Worm (Caenorhabditis elegans) whole organism, L2 larva: ENCODE results near the gene eff-1.

Source experiments
- C34F6.9 ChIP-seq: fragments of 150-350 bp; optimal IDR thresholded peaks from 2 replicates; lab custom pipeline; 2014; ENCODE audit warnings: missing biosample characterization, missing genetic modification characterization
- F13H6.1 ChIP-seq: sonication (generic microtip); optimal IDR thresholded peaks from 2 replicates; lab custom pipeline; 2016; ENCODE audit warnings: missing genetic modification characterization, missing compliant biosample characterization
- R02D3.7 ChIP-seq: fragments of 150-350 bp; optimal IDR thresholded peaks from 2 replicates; lab custom pipeline; 2014; ENCODE audit warnings: missing biosample characterization, missing genetic modification characterization
- ZK546.5 ChIP-seq: sonication (generic microtip); optimal IDR thresholded peaks from 2 replicates; lab custom pipeline; 2017; ENCODE audit warnings: missing biosample characterization, missing genetic modification characterization
- alr-1 ChIP-seq: fragments of 150-350 bp; optimal IDR thresholded peaks from 2 replicates; lab custom pipeline; 2014; ENCODE audit warnings: missing biosample characterization, missing genetic modification characterization
- aly-2 ChIP-seq: fragments of 150-350 bp; optimal IDR thresholded peaks from 2 replicates; lab custom pipeline; 2014; ENCODE audit warnings: missing biosample characterization, missing genetic modification characterization
- ama-1 ChIP-seq: fragments of 150-350 bp; optimal IDR thresholded peaks from 2 replicates; lab custom pipeline; 2018; ENCODE audit warnings: inconsistent platforms
- blmp-1 ChIP-seq: sonication (generic microtip); optimal IDR thresholded peaks from 2 replicates; lab custom pipeline; 2017; ENCODE audit warnings: missing genetic modification characterization, mild to moderate bottlenecking, missing compliant biosample characterization, antibody characterized with exemption, moderate library complexity; ENCODE audit not compliant: insufficient read depth
- ceh-82 ChIP-seq: fragments of 150-350 bp; optimal IDR thresholded peaks from 2 replicates; lab custom pipeline; 2014; ENCODE audit warnings: missing biosample characterization, missing genetic modification characterization
- crh-2 ChIP-seq: sonication (generic microtip); optimal IDR thresholded peaks from 2 replicates; lab custom pipeline; 2017; ENCODE audit warnings: missing biosample characterization, missing genetic modification characterization
- dmd-4 ChIP-seq: sonication (generic microtip); optimal IDR thresholded peaks from 2 replicates; lab custom pipeline; 2017; ENCODE audit warnings: missing biosample characterization, missing genetic modification characterization
- egl-27 ChIP-seq: sonication (generic microtip); optimal IDR thresholded peaks from 3 replicates; lab custom pipeline; 2017; ENCODE audit warnings: missing biosample characterization, missing genetic modification reagents, missing genetic modification characterization
- elt-1 ChIP-seq: fragments of 150-350 bp; optimal IDR thresholded peaks from 2 replicates; lab custom pipeline; 2014; ENCODE audit warnings: missing biosample characterization, missing genetic modification characterization
- fos-1 ChIP-seq: fragments of 150-350 bp; optimal IDR thresholded peaks from 2 replicates; lab custom pipeline; 2014; ENCODE audit warnings: missing biosample characterization, missing genetic modification characterization
- lin-11 ChIP-seq: fragments of 150-350 bp; sonication (generic microtip); optimal IDR thresholded peaks from 2 replicates; lab custom pipeline; 2014; ENCODE audit warnings: missing biosample characterization, missing genetic modification characterization, inconsistent platforms, mixed read lengths
- lin-13 ChIP-seq: fragments of 150-350 bp; optimal IDR thresholded peaks from 2 replicates; lab custom pipeline; 2014; ENCODE audit warnings: missing biosample characterization, missing genetic modification reagents, missing genetic modification characterization
- lsy-2 ChIP-seq, 2 experiments: fragments of 150-350 bp in 1 of 2; sonication (generic microtip) in 1 of 2; optimal IDR thresholded peaks; 2 replicates each; lab custom pipeline; 2014 to 2017; ENCODE audit warnings: missing biosample characterization in 2 of 2, missing genetic modification characterization in 2 of 2
- mbf-1 ChIP-seq: sonication (generic microtip); optimal IDR thresholded peaks from 2 replicates; lab custom pipeline; 2017; ENCODE audit warnings: missing biosample characterization, missing genetic modification characterization
- mdl-1 ChIP-seq, 2 experiments: fragments of 150-350 bp in 1 of 2; sonication (generic microtip) in 1 of 2; optimal IDR thresholded peaks; 2 replicates each; lab custom pipeline; 2017; ENCODE audit warnings: missing biosample characterization in 2 of 2, missing genetic modification characterization in 2 of 2
- nhr-10 ChIP-seq: sonication (generic microtip); optimal IDR thresholded peaks from 2 replicates; lab custom pipeline; 2017; ENCODE audit warnings: missing biosample characterization, missing genetic modification characterization
- nhr-11 ChIP-seq: fragments of 150-350 bp; optimal IDR thresholded peaks from 2 replicates; lab custom pipeline; 2014; ENCODE audit warnings: missing biosample characterization, missing genetic modification characterization
- nhr-12 ChIP-seq: fragments of 150-350 bp; optimal IDR thresholded peaks from 2 replicates; lab custom pipeline; 2014; ENCODE audit warnings: missing biosample characterization, missing genetic modification characterization
- nhr-129 ChIP-seq: fragments of 150-350 bp; optimal IDR thresholded peaks from 2 replicates; lab custom pipeline; 2014; ENCODE audit warnings: missing biosample characterization, missing genetic modification characterization
- nhr-21 ChIP-seq: fragments of 150-350 bp; optimal IDR thresholded peaks from 2 replicates; lab custom pipeline; 2014; ENCODE audit warnings: missing biosample characterization, missing genetic modification characterization
- nhr-23 ChIP-seq: fragments of 150-350 bp; optimal IDR thresholded peaks from 2 replicates; lab custom pipeline; 2014; ENCODE audit warnings: missing biosample characterization, missing genetic modification reagents, missing genetic modification characterization
- nhr-237 ChIP-seq: fragments of 150-350 bp; optimal IDR thresholded peaks from 2 replicates; lab custom pipeline; 2014; ENCODE audit warnings: missing biosample characterization, missing genetic modification characterization
- nhr-77 ChIP-seq: fragments of 150-350 bp; optimal IDR thresholded peaks from 2 replicates; lab custom pipeline; 2014; ENCODE audit warnings: missing biosample characterization, missing genetic modification characterization
- peb-1 ChIP-seq: fragments of 150-350 bp; optimal IDR thresholded peaks from 2 replicates; lab custom pipeline; 2014; ENCODE audit warnings: missing biosample characterization, missing genetic modification characterization
- sem-4 ChIP-seq: fragments of 150-350 bp; optimal IDR thresholded peaks from 2 replicates; lab custom pipeline; 2014; ENCODE audit warnings: missing biosample characterization, missing genetic modification reagents, missing genetic modification characterization
- skn-1 ChIP-seq: sonication (generic microtip); optimal IDR thresholded peaks from 2 replicates; lab custom pipeline; 2017; ENCODE audit warnings: missing biosample characterization, missing genetic modification characterization
- snpc-4 ChIP-seq: fragments of 150-350 bp; optimal IDR thresholded peaks from 2 replicates; lab custom pipeline; 2014; ENCODE audit warnings: missing biosample characterization, missing genetic modification characterization
- unc-39 ChIP-seq: fragments of 150-350 bp; optimal IDR thresholded peaks from 2 replicates; lab custom pipeline; 2014; ENCODE audit warnings: missing biosample characterization, missing genetic modification characterization
- unc-62 ChIP-seq: fragments of 150-350 bp; optimal IDR thresholded peaks from 2 replicates; lab custom pipeline; 2014; ENCODE audit warnings: missing biosample characterization, missing genetic modification reagents, missing genetic modification characterization
- zag-1 ChIP-seq: fragments of 150-350 bp; optimal IDR thresholded peaks from 2 replicates; lab custom pipeline; 2014; ENCODE audit warnings: missing biosample characterization, missing genetic modification characterization
- ztf-1 ChIP-seq: fragments of 200-800 bp; sonication (Bioruptor generic); conservative IDR thresholded peaks from 2 replicates; pipeline ENCODE4 v1.3.6; 2022; ENCODE audit warnings: missing genetic modification characterization, missing compliant biosample characterization
- ztf-11 ChIP-seq: sonication (generic microtip); optimal IDR thresholded peaks from 2 replicates; lab custom pipeline; 2017; ENCODE audit warnings: missing biosample characterization, missing genetic modification characterization

eff-1 gene

DNA sequence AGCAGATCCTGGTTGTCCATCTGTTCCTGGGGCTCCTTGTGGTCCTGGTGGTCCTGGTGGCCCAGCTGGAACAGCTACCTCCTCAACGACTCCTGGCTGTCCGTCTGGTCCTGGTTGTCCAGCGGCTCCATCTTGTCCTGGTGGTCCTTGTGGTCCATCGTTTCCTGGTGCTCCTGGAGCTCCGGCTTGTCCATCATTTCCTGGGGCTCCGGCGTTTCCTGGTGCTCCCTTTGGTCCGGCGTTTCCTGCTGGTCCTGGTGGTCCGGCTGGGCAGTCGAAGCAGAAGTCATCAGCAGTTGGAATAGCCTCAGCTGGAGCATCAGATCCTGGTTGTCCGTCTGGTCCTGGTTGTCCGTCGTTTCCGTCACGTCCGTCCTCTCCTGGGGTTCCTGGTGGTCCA, 12.0 kb downstream of the eff-1 start:
- no peak for TF ChIP-seq peb-1 (tag; lab: Kevin White, UChicago)
- no peak for TF ChIP-seq crh-2 (tag; lab: Kevin White, UChicago)
- TF ChIP-seq nhr-77, result no peak
- TF ChIP-seq alr-1 (tag; lab: Kevin White, UChicago), result no peak
- TF ChIP-seq ama-1 (lab: Kevin White, UChicago), result no peak
- no peak for TF ChIP-seq skn-1 (tag; lab: Kevin White, UChicago)

DNA sequence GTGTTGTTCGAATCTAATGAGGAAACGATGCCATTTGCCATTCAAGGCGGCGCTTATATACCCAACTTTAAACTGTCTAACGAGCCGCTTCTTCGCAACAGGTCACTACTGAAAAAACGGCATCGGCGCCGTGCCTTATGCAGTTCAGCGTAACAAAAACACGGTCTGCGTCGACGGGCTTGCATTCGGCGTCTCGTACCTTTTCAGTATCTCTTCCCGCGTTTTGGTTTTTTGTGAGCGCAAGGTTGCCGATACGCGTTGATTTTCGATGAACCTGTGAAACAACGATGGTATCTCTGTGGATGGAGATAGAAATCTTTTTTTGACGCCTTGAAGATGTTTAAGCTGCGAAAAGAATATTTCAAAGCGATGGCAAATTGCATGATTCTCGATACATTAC, 12.9 kb downstream of the eff-1 start, which contains the start of gene col-77:
TSS of gene col-77 (minus strand) at position 32 of the 400 bp plus-strand sequence.
- TF ChIP-seq aly-2, result no peak
- no peak for TF ChIP-seq nhr-23 (tag; lab: Kevin White, UChicago)
- TF ChIP-seq nhr-12, result no peak
- no peak for TF ChIP-seq mbf-1 (tag; lab: Kevin White, UChicago)
- no peak for TF ChIP-seq ceh-82 (tag; lab: Kevin White, UChicago)
- no peak for TF ChIP-seq nhr-11 (tag; lab: Kevin White, UChicago)
- no peak for TF ChIP-seq zag-1 (tag; lab: Kevin White, UChicago)
- no peak for TF ChIP-seq ztf-1
- TF ChIP-seq F13H6.1 (tag; lab: Kevin White, UChicago), result no peak
- TF ChIP-seq nhr-129, result no peak
- TF ChIP-seq blmp-1, result no peak
- no peak for TF ChIP-seq unc-39 (tag; lab: Kevin White, UChicago)
- TF ChIP-seq skn-1 (tag; lab: Kevin White, UChicago), result no peak
- no peak for TF ChIP-seq fos-1 (tag; lab: Kevin White, UChicago)
- TF ChIP-seq R02D3.7 (tag; lab: Kevin White, UChicago), result no peak
- TF ChIP-seq mdl-1 (tag; optimal IDR thresholded peaks at IDR 0.05; lab: Kevin White, UChicago), result no peak
- TF ChIP-seq lin-11 (tag; lab: Kevin White, UChicago), result no peak
- no peak for TF ChIP-seq snpc-4
- no peak for TF ChIP-seq peb-1 (tag; lab: Kevin White, UChicago)
- TF ChIP-seq, all 48 proteins: peak for 0

DNA sequence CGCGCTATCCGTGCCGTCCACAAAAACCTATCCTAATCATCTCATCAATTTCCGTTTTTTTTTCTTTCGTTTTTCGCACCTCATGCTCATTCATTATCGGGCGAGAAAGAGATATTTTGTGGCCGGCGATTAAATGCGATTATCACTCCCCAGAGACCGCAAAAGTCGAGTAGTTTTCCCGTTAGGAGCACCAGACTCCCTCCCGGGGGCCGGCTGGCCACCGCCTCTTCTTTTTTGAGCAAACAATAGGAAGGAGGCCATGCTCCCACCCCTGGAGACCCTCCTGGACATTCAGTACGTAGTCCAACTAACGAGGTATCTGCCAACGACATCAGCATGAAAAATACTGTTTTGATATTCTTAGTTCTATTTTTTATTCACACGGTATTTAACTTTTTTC, 14.0 kb downstream of the eff-1 start, which contains the start of gene M195.2:
TSS of gene M195.2 (plus strand) at position 301 of the 400 bp plus-strand sequence.
- TF ChIP-seq peb-1 (tag; lab: Kevin White, UChicago) (no peak), C34F6.9 (tag; lab: Kevin White, UChicago) (no peak), aly-2 (no peak), ceh-82 (tag; lab: Kevin White, UChicago) (no peak), nhr-21 (tag; lab: Kevin White, UChicago) (no peak), nhr-129 (no peak), ama-1 (lab: Kevin White, UChicago) (no peak), dmd-4 (no peak), blmp-1 (no peak), nhr-237 (tag; lab: Kevin White, UChicago) (no peak), crh-2 (tag; lab: Kevin White, UChicago) (no peak), F13H6.1 (tag; lab: Kevin White, UChicago) (no peak)

DNA sequence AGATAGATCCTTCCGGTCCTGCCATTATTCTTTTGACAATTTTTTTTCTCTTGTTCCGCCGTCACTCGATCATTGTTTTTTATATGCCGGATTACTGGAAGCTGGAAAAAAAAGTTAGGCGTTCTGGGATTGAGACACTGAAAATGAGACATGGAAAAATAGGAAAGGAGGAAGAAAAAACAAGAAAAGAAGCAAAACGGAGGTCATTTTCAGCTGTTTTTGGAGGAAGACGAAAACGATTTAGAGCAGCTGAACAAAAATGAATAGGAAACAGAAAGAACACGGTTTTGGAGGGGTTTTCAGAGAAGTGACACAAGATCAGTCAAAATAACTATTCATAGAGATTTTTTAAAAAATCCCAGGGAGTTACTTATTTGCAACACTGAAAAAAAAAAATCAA, 22.6 kb downstream of the eff-1 start, which contains the start of gene amt-3:
TSS of gene amt-3 (minus strand) at position 101 of the 400 bp plus-strand sequence.
- TF ChIP-seq fos-1 (tag; lab: Kevin White, UChicago), result no peak
- no peak for TF ChIP-seq lin-13 (GFP tag; lab: Kevin White, UChicago)
- no peak for TF ChIP-seq nhr-10 (tag; lab: Kevin White, UChicago)
- no peak for TF ChIP-seq egl-27 (tag; lab: Kevin White, UChicago)
- no peak for TF ChIP-seq nhr-77

DNA sequence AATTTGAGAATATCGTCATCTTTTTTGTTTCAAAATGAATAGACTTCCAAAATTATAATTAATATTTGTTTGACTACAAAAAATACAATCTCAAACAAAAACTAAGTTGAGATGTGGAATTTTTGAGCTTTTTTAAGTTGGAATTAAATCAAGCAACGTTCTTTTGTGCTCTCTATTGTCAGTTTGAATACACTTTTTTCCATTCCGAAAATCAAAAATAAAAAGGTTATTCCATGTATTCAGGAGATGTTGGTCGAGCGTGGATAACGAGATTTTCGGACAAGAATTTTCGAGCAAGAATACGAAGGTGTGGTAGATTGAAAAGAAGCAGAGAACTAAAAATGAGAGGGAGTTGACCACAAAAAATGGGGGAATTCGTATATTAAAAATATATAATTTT, 23.7 kb downstream of the eff-1 start:
- no peak for TF ChIP-seq elt-1 (tag; lab: Kevin White, UChicago)
- no peak for TF ChIP-seq sem-4 (tag; lab: Kevin White, UChicago)
- no peak for TF ChIP-seq nhr-77
- TF ChIP-seq unc-62 (GFP tag; lab: Kevin White, UChicago), result no peak
- TF ChIP-seq lsy-2 (tag; optimal IDR thresholded peaks at IDR 0.05; lab: Kevin White, UChicago), result no peak
- no peak for TF ChIP-seq mdl-1 (tag; optimal IDR thresholded peaks at IDR 0.05; lab: Kevin White, UChicago)
- no peak for TF ChIP-seq C34F6.9 (tag; lab: Kevin White, UChicago)
- no peak for TF ChIP-seq nhr-21 (tag; lab: Kevin White, UChicago)
- no peak for TF ChIP-seq ztf-11 (tag; lab: Kevin White, UChicago)
- TF ChIP-seq ZK546.5 (tag; lab: Kevin White, UChicago), result no peak
- TF ChIP-seq unc-39 (tag; lab: Kevin White, UChicago), result no peak
